Fruit fly (Drosophila melanogaster) whole organism, embryonic: Measurements from ENCODE around the gene Gr64d.

Source experiments
- ATbp ChIP-seq: fragments of 200-800 bp; sonication (Bioruptor generic); optimal IDR thresholded peaks from 2 replicates; lab custom pipeline; 2017; ENCODE audit warnings: missing biosample characterization, mild to moderate bottlenecking, missing genetic modification characterization, missing genetic modification reagents
- Ada2b ChIP-seq: fragments of 200-800 bp; sonication (Bioruptor generic); IDR thresholded peaks from 2 replicates; pipeline ENCODE4 v1.3.6; 2022; ENCODE audit warnings: missing biosample characterization, missing genetic modification characterization
- Antp ChIP-seq: fragments of 200-800 bp; sonication (Bioruptor generic); optimal IDR thresholded peaks from 3 replicates; lab custom pipeline; 2016; ENCODE audit warnings: missing biosample characterization, missing genetic modification characterization
- CG10147 ChIP-seq: fragments of 200-800 bp; sonication (Bioruptor generic); optimal IDR thresholded peaks from 2 replicates; lab custom pipeline; 2019; ENCODE audit warnings: missing biosample characterization, mild to moderate bottlenecking, missing genetic modification characterization, moderate library complexity
- CG10431 ChIP-seq: fragments of 200-800 bp; sonication (Bioruptor generic); optimal IDR thresholded peaks from 3 replicates; lab custom pipeline; 2018; ENCODE audit warnings: missing biosample characterization, mild to moderate bottlenecking, missing genetic modification characterization
- CG11504 ChIP-seq: fragments of 200-800 bp; sonication (Bioruptor generic); optimal IDR thresholded peaks from 3 replicates; lab custom pipeline; 2019; ENCODE audit warnings: missing biosample characterization, mild to moderate bottlenecking, missing genetic modification characterization, moderate library complexity
- CG13123 ChIP-seq: fragments of 200-800 bp; sonication (Bioruptor generic); optimal IDR thresholded peaks from 2 replicates; lab custom pipeline; 2016; ENCODE audit warnings: missing biosample characterization, missing genetic modification characterization
- CG15696 ChIP-seq: fragments of 200-800 bp; sonication (Bioruptor generic); optimal IDR thresholded peaks from 2 replicates; lab custom pipeline; 2019; ENCODE audit warnings: missing biosample characterization, mild to moderate bottlenecking, missing genetic modification characterization, moderate library complexity
- CG18262 ChIP-seq: fragments of 200-800 bp; optimal IDR thresholded peaks from 3 replicates; lab custom pipeline; 2019; ENCODE audit warnings: missing biosample characterization, mild to moderate bottlenecking, missing genetic modification characterization, moderate library complexity
- CG18619 ChIP-seq: fragments of 200-800 bp; sonication (Bioruptor generic); optimal IDR thresholded peaks from 3 replicates; lab custom pipeline; 2017; ENCODE audit warnings: missing biosample characterization, mild to moderate bottlenecking, missing genetic modification characterization
- CG2202 ChIP-seq: fragments of 200-800 bp; sonication (Bioruptor generic); optimal IDR thresholded peaks from 2 replicates; lab custom pipeline; 2018; ENCODE audit warnings: missing biosample characterization, mild to moderate bottlenecking, missing genetic modification characterization
- CG2889 ChIP-seq: fragments of 200-800 bp; sonication (Bioruptor generic); IDR thresholded peaks from 3 replicates; pipeline ENCODE4 v1.3.6; 2022; ENCODE audit warnings: missing biosample characterization, missing genetic modification characterization
- CG5180 ChIP-seq: fragments of 200-800 bp; sonication (Bioruptor generic); optimal IDR thresholded peaks from 3 replicates; lab custom pipeline; 2017; ENCODE audit warnings: missing biosample characterization, missing genetic modification characterization, mild to moderate bottlenecking, moderate library complexity, missing genetic modification reagents
- CG7271 ChIP-seq: fragments of 200-800 bp; sonication (Bioruptor generic); optimal IDR thresholded peaks from 2 replicates; lab custom pipeline; 2018; ENCODE audit warnings: missing biosample characterization, mild to moderate bottlenecking, missing genetic modification characterization, moderate library complexity
- CG8924 ChIP-seq: fragments of 200-800 bp; optimal IDR thresholded peaks from 3 replicates; lab custom pipeline; 2019; ENCODE audit warnings: missing biosample characterization, mild to moderate bottlenecking, missing genetic modification characterization, moderate library complexity
- Camta ChIP-seq: fragments of 200-800 bp; sonication (Bioruptor generic); optimal IDR thresholded peaks from 2 replicates; lab custom pipeline; 2016; ENCODE audit warnings: missing biosample characterization, missing genetic modification characterization
- CoRest ChIP-seq: fragments of 200-800 bp; sonication (Bioruptor generic); optimal IDR thresholded peaks from 3 replicates; lab custom pipeline; 2018; ENCODE audit warnings: missing biosample characterization, mild to moderate bottlenecking, missing genetic modification characterization, moderate library complexity
- CrebB ChIP-seq: fragments of 200-800 bp; sonication (Bioruptor generic); optimal IDR thresholded peaks from 3 replicates; lab custom pipeline; 2018; ENCODE audit warnings: missing biosample characterization, mild to moderate bottlenecking, missing genetic modification characterization
- Deaf1 ChIP-seq: fragments of 200-800 bp; optimal IDR thresholded peaks from 3 replicates; lab custom pipeline; 2019; ENCODE audit warnings: missing biosample characterization, mild to moderate bottlenecking, missing genetic modification characterization, moderate library complexity
- Ets97D ChIP-seq: fragments of 200-800 bp; sonication (Bioruptor generic); optimal IDR thresholded peaks from 3 replicates; lab custom pipeline; 2016; ENCODE audit warnings: missing biosample characterization, missing genetic modification characterization
- Hand ChIP-seq: fragments of 200-800 bp; sonication (Bioruptor generic); optimal IDR thresholded peaks from 2 replicates; lab custom pipeline; 2017; ENCODE audit warnings: mild to moderate bottlenecking, missing biosample characterization, missing genetic modification reagents, missing genetic modification characterization
- HmgZ ChIP-seq: fragments of 200-800 bp; sonication (Bioruptor generic); optimal IDR thresholded peaks from 2 replicates; lab custom pipeline; 2018; ENCODE audit warnings: missing biosample characterization, mild to moderate bottlenecking, missing genetic modification characterization
- Lim3 ChIP-seq: fragments of 200-800 bp; sonication (Bioruptor generic); IDR thresholded peaks from 2 replicates; pipeline ENCODE4 v1.3.6; 2022; ENCODE audit warnings: missing biosample characterization, missing genetic modification characterization
- Med ChIP-seq: fragments of 200-800 bp; sonication (Bioruptor generic); peaks from one replicate; lab custom pipeline; 2016; ENCODE audit warnings: missing biosample characterization, missing genetic modification characterization, mild to moderate bottlenecking, inconsistent platforms, moderate library complexity
- Myb ChIP-seq: fragments of 200-800 bp; sonication (Bioruptor generic); optimal IDR thresholded peaks from 2 replicates; lab custom pipeline; 2016; ENCODE audit warnings: missing biosample characterization, missing genetic modification characterization
- Scr ChIP-seq: fragments of 200-800 bp; sonication (Bioruptor generic); IDR thresholded peaks from 2 replicates; pipeline ENCODE4 v1.3.6; 2022; ENCODE audit warnings: missing biosample characterization, missing genetic modification characterization; ENCODE audit not compliant: partially characterized antibody
- Xbp1 ChIP-seq: fragments of 200-800 bp; sonication (Bioruptor generic); optimal IDR thresholded peaks from 3 replicates; lab custom pipeline; 2016; ENCODE audit warnings: missing biosample characterization, mild to moderate bottlenecking, missing genetic modification characterization
- amos ChIP-seq: fragments of 200-800 bp; sonication (Bioruptor generic); IDR thresholded peaks from 2 replicates; pipeline ENCODE4 v1.3.6; 2022; ENCODE audit warnings: missing biosample characterization, missing genetic modification characterization; ENCODE audit not compliant: partially characterized antibody
- ap ChIP-seq: fragments of 200-800 bp; sonication (Bioruptor generic); IDR thresholded peaks from 2 replicates; pipeline ENCODE4 v1.3.6; 2022; ENCODE audit warnings: missing biosample characterization, missing genetic modification characterization
- bab2 ChIP-seq: fragments of 200-800 bp; sonication (Bioruptor generic); optimal IDR thresholded peaks from 2 replicates; lab custom pipeline; 2016; ENCODE audit warnings: missing biosample characterization, missing genetic modification characterization
- cad ChIP-seq: fragments of >200 bp; optimal IDR thresholded peaks from 2 replicates; lab custom pipeline; 2017; ENCODE audit warnings: missing biosample characterization, missing genetic modification characterization
- dmrt11E ChIP-seq: fragments of 200-800 bp; sonication (Bioruptor generic); optimal IDR thresholded peaks from 3 replicates; lab custom pipeline; 2018; ENCODE audit warnings: missing biosample characterization, mild to moderate bottlenecking, missing genetic modification characterization, moderate library complexity
- esg ChIP-seq: fragments of 200-800 bp; sonication (Bioruptor generic); conservative IDR thresholded peaks from 2 replicates; pipeline ENCODE4 v1.3.6; 2022; ENCODE audit warnings: missing biosample characterization, missing genetic modification characterization
- fd3F ChIP-seq: fragments of 200-800 bp; sonication (Bioruptor generic); optimal IDR thresholded peaks from 2 replicates; lab custom pipeline; 2018; ENCODE audit warnings: missing biosample characterization, mild to moderate bottlenecking, missing genetic modification characterization, moderate library complexity
- gce ChIP-seq: fragments of 200-800 bp; sonication (Bioruptor generic); IDR thresholded peaks from 3 replicates; pipeline ENCODE4 v1.3.6; 2022; ENCODE audit warnings: missing biosample characterization, missing genetic modification characterization
- ken ChIP-seq: fragments of 200-800 bp; sonication (Bioruptor generic); IDR thresholded peaks from 3 replicates; pipeline ENCODE4 v1.3.6; 2022; ENCODE audit warnings: missing biosample characterization, missing genetic modification characterization
- knrl ChIP-seq: fragments of 200-800 bp; sonication (Bioruptor generic); IDR thresholded peaks from 3 replicates; pipeline ENCODE4 v1.3.6; 2022; ENCODE audit warnings: missing biosample characterization, missing genetic modification characterization; ENCODE audit not compliant: partially characterized antibody
- peb ChIP-seq: fragments of 200-800 bp; sonication (Bioruptor generic); IDR thresholded peaks from 2 replicates; pipeline ENCODE4 v1.3.6; 2022; ENCODE audit warnings: missing biosample characterization, missing genetic modification characterization
- pfk ChIP-seq: fragments of 200-800 bp; sonication (Bioruptor generic); optimal IDR thresholded peaks from 2 replicates; lab custom pipeline; 2018; ENCODE audit warnings: missing biosample characterization, mild to moderate bottlenecking, missing genetic modification characterization, moderate library complexity
- repo ChIP-seq: fragments of 200-800 bp; sonication (Bioruptor generic); optimal IDR thresholded peaks from 2 replicates; lab custom pipeline; 2016; ENCODE audit warnings: missing biosample characterization, missing genetic modification characterization
- scrt ChIP-seq: fragments of 200-800 bp; sonication (Bioruptor generic); optimal IDR thresholded peaks from 2 replicates; lab custom pipeline; 2018; ENCODE audit warnings: missing biosample characterization, mild to moderate bottlenecking, missing genetic modification characterization, moderate library complexity
- shn ChIP-seq: fragments of 200-800 bp; sonication (Bioruptor generic); optimal IDR thresholded peaks from 3 replicates; lab custom pipeline; 2016; ENCODE audit warnings: missing biosample characterization, missing genetic modification characterization
- sna ChIP-seq: fragments of 200-800 bp; sonication (Bioruptor generic); IDR thresholded peaks from 2 replicates; pipeline ENCODE4 v1.3.6; 2022; ENCODE audit warnings: missing biosample characterization, missing genetic modification characterization; ENCODE audit not compliant: partially characterized antibody
- tgo ChIP-seq: fragments of 200-800 bp; sonication (Bioruptor generic); IDR thresholded peaks from 3 replicates; pipeline ENCODE4 v1.3.6; 2022; ENCODE audit warnings: missing biosample characterization, missing genetic modification characterization
- tll ChIP-seq, 2 experiments: fragments of 200-800 bp in 1 of 2; fragments of >200 bp in 1 of 2; sonication (Bioruptor generic) in 1 of 2; optimal IDR thresholded peaks; 2 replicates each; lab custom pipeline; 2017 to 2019; ENCODE audit warnings: missing biosample characterization in 2 of 2, missing genetic modification characterization in 2 of 2, mild to moderate bottlenecking in 1 of 2, moderate library complexity in 1 of 2
- tna ChIP-seq: fragments of 200-800 bp; sonication (Bioruptor generic); IDR thresholded peaks from 2 replicates; pipeline ENCODE4 v1.3.6; 2022; ENCODE audit warnings: missing biosample characterization, missing genetic modification characterization; ENCODE audit not compliant: partially characterized antibody
- unc-4 ChIP-seq: fragments of 200-800 bp; sonication (Bioruptor generic); IDR thresholded peaks from 2 replicates; pipeline ENCODE4 v1.3.6; 2022; ENCODE audit warnings: missing biosample characterization, missing genetic modification characterization; ENCODE audit not compliant: partially characterized antibody
- unpg ChIP-seq: fragments of 200-800 bp; sonication (Bioruptor generic); optimal IDR thresholded peaks from 3 replicates; lab custom pipeline; 2018; ENCODE audit warnings: missing biosample characterization, mild to moderate bottlenecking, missing genetic modification characterization, moderate library complexity
- wor ChIP-seq: fragments of 200-800 bp; sonication (Bioruptor generic); IDR thresholded peaks from 2 replicates; pipeline ENCODE4 v1.3.6; 2022; ENCODE audit warnings: missing biosample characterization, missing genetic modification characterization

Gr64d gene

DNA sequence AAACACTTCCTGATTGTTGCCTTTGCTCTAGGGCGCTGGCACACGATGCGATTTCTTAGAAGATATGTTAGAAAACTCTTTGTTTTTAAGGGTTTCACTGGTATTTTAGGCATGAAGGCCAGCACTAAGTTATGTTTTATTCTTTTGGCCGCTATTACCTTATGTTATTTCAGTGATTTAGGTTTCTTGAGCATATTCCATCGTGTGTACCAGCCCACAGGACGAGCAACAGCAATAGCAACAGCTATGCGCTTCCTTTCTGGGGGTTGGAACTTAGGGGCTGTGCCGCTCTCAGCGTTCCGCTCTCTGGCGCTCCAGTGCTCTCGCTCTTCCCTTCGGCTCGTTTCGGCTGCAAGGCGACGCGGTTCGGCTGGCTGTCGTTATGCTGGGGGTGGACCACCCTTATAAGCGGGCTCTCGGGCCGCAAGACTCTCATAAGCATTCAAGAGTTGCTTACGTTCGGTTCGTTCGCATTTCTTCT is 48.4 kb upstream of the Gr64d start, which contains the start of gene scrt (continued):
- TF ChIP-seq Scr (GFP tag; lab: Robert Waterston, UW) (peak; percentile 52), CG7271 (tag; lab: Kevin White, UChicago) (no peak), bab2 (GFP tag; lab: Kevin White, UChicago) (peak; percentile 5), CG15696 (tag; lab: Kevin White, UChicago) (peak; percentile 94), cad (GFP tag; lab: Kevin White, UChicago) (no peak), CG18262 (tag; lab: Kevin White, UChicago) (peak; percentile 62), CG2889 (GFP tag; lab: Robert Waterston, UW) (no peak), ATbp (GFP tag; lab: Kevin White, UChicago) (no peak), Med (GFP tag; lab: Kevin White, UChicago) (peak; percentile 62), tgo (GFP tag; lab: Robert Waterston, UW) (0 out of 3 replicates have a peak, but pooled peaks have one; percentile 27), CrebB (tag; lab: Kevin White, UChicago) (no peak), Antp (GFP tag; lab: Kevin White, UChicago) (peak; percentile 4), esg (no peak), peb (GFP tag; lab: Robert Waterston, UW) (peak; percentile 53; the same call in 1 of the 2 replicates), Ada2b (GFP tag; lab: Robert Waterston, UW) (peak; percentile 51), wor (GFP tag; lab: Robert Waterston, UW) (0 out of 2 replicates have a peak, but pooled peaks have one; percentile 17), amos (GFP tag; lab: Robert Waterston, UW) (peak; percentile 51), CG13123 (GFP tag; lab: Kevin White, UChicago) (no peak), sna (peak; percentile 66), Hand (GFP tag; lab: Kevin White, UChicago) (peak; percentile 29), unpg (peak; percentile 59), tna (GFP tag; lab: Robert Waterston, UW) (no peak; the same call in 1 of the 2 replicates), CG11504 (tag; lab: Kevin White, UChicago) (peak; percentile 61), unc-4 (GFP tag; lab: Robert Waterston, UW) (peak; percentile 44; the same call in 1 of the 2 replicates), CG10431 (GFP tag; lab: Kevin White, UChicago) (no peak), CG2202 (tag; lab: Kevin White, UChicago) (peak; percentile 8), tll (GFP tag; optimal IDR thresholded peaks at IDR 0.05; lab: Kevin White, UChicago) (peak in 1 of 2 experiments; percentile 50), CG10147 (peak; percentile 37), ken (GFP tag; lab: Robert Waterston, UW) (0 out of 3 replicates have a peak, but pooled peaks have one; percentile 59), shn (GFP tag; lab: Kevin White, UChicago) (peak; percentile 41), dmrt11E (tag; lab: Kevin White, UChicago) (peak; percentile 91), ap (GFP tag; lab: Robert Waterston, UW) (no peak), knrl (peak; percentile 72; the same call in 2 of the 3 replicates), pfk (GFP tag; lab: Kevin White, UChicago) (peak; percentile 96), CG18619 (peak; percentile 28), gce (GFP tag; lab: Robert Waterston, UW) (0 out of 3 replicates have a peak, but pooled peaks have one; percentile 21), Lim3 (0 out of 2 replicates have a peak, but pooled peaks have one; percentile 32), CG5180 (GFP tag; lab: Kevin White, UChicago) (peak; percentile 31), repo (GFP tag; lab: Kevin White, UChicago) (no peak), Ets97D (peak; percentile 21), CoRest (tag; lab: Kevin White, UChicago) (peak; percentile 54), fd3F (no peak), Xbp1 (GFP tag; lab: Kevin White, UChicago) (peak; percentile 38), scrt (peak; percentile 100), HmgZ (tag; lab: Kevin White, UChicago) (peak; percentile 51), Deaf1 (tag; lab: Kevin White, UChicago) (peak; percentile 97), Camta (GFP tag; lab: Kevin White, UChicago) (peak; percentile 11), Myb (peak; percentile 45), CG8924 (tag; lab: Kevin White, UChicago) (peak; percentile 76)
